Worm (Caenorhabditis elegans) whole organism, L4/young adult: Measurements from ENCODE around the gene twk-39.
A peak's percentile ranks its signal among the peaks of the same experiment; 100 is the strongest.

ENCODE experiments used
- W03F9.2 ChIP-seq: fragments of 150-350 bp; optimal IDR thresholded peaks from 2 replicates; lab custom pipeline; 2014; ENCODE audit warnings: missing biosample characterization, missing genetic modification characterization
- dao-5 ChIP-seq: sonication (generic microtip); optimal IDR thresholded peaks from 2 replicates; lab custom pipeline; 2016; ENCODE audit warnings: missing genotype, missing genetic modification characterization, moderate library complexity, missing compliant biosample characterization
- him-1 ChIP-seq: sonication (generic microtip); optimal IDR thresholded peaks from 2 replicates; lab custom pipeline; 2016; ENCODE audit warnings: missing genotype, missing genetic modification reagents, missing genetic modification characterization, missing compliant biosample characterization

The twk-39 gene

ce11 chrIII:11846365-11846764, 50.8 kb downstream of the twk-39 start, which contains the start of gene ntl-3:
Gene ntl-3 (minus strand): TSS chrIII:11846465.
- TF ChIP-seq W03F9.2 (tag; lab: Kevin White, UChicago) = no peak
- no peak for TF ChIP-seq him-1 (tag; lab: Kevin White, UChicago)
- no peak for TF ChIP-seq dao-5 (tag; lab: Kevin White, UChicago)

ce11 chrIII:11847014-11847413, 51.5 kb downstream of the twk-39 start:
- TF ChIP-seq him-1 (tag; lab: Kevin White, UChicago) (no peak), dao-5 (tag; lab: Kevin White, UChicago) (no peak), W03F9.2 (tag; lab: Kevin White, UChicago) (no peak)

- TF ChIP-seq him-1 (tag; lab: Kevin White, UChicago) (no peak), W03F9.2 (tag; lab: Kevin White, UChicago) (peak; percentile 43), dao-5 (tag; lab: Kevin White, UChicago) (no peak)
These were observed 52.2 kb downstream of the twk-39 start, which contains the start of gene mif-1 for ce11 chrIII:11847658-11848202. Gene mif-1 (plus strand): TSS chrIII:11848152.

- no peak for TF ChIP-seq W03F9.2 (tag; lab: Kevin White, UChicago)
- no peak for TF ChIP-seq him-1 (tag; lab: Kevin White, UChicago)
- no peak for TF ChIP-seq dao-5 (tag; lab: Kevin White, UChicago)
These were observed 52.8 kb downstream of the twk-39 start for ce11 chrIII:11848317-11848716.

- TF ChIP-seq dao-5 (tag; lab: Kevin White, UChicago) (no peak), him-1 (tag; lab: Kevin White, UChicago) (no peak), W03F9.2 (tag; lab: Kevin White, UChicago) (no peak)
These were observed 54.0 kb downstream of the twk-39 start for ce11 chrIII:11849590-11849989.
